Worm (Caenorhabditis elegans): ENCODE results near the gene sdf-9.
A peak's percentile ranks its signal among the peaks of the same experiment; 100 is the strongest.

sdf-9 gene

DNA sequence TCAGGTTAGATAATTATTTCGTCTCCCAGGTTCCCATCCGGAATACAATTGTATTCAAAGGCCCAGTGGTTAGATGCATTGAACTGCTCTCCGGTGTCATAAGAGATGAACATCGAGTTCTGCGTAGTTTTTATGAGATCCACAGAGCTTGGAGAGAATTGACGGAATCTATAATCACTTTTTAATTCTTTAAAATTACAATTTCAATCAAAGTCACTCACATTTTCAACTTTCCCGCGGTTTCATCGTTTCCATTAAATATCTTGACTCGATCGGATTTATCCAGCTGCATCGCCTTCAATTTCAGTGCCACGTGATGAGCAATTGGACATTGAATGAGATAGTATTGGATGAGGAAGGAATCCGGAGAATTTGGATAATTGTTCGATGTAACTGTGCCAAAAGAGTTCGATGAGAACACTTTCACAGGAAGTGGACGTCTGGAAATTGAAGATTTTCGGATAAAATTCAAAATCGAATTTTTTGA is 49.8 kb downstream of the sdf-9 start (continued):
- TF ChIP-seq ceh-32 (tag; optimal IDR thresholded peaks at IDR 0.05; ENCODE audit: poor library complexity) (no peak), T20F7.1 (GFP tag; optimal IDR thresholded peaks at IDR 0.05) (no peak), zip-11 (GFP tag; IDR thresholded peaks at IDR 0.05) (no peak), attf-4 (tag; optimal IDR thresholded peaks at IDR 0.05) (no peak), F10B5.3 (tag; optimal IDR thresholded peaks at IDR 0.05) (peak; percentile 54), snpc-1.2 (GFP tag; IDR thresholded peaks at IDR 0.05) (no peak), T26A8.4 (GFP tag; IDR thresholded peaks at IDR 0.05) (peak; percentile 51; the same call in 1 of the 2 replicates), ama-1 (optimal IDR thresholded peaks at IDR 0.05) (peak; percentile 79), ZK546.5 (tag; optimal IDR thresholded peaks at IDR 0.05) (no peak), saeg-2 (GFP tag; IDR thresholded peaks at IDR 0.05) (no peak), set-16 (GFP tag; IDR thresholded peaks at IDR 0.05) (no peak), arid-1 (GFP tag; conservative IDR thresholded peaks at IDR 0.05) (peak; percentile 70; the same call in 1 of the 2 replicates), zfp-3 (GFP tag; conservative IDR thresholded peaks at IDR 0.05) (no peak), ZK337.2 (GFP tag; IDR thresholded peaks at IDR 0.05) (no peak), lsy-2 (tag; optimal IDR thresholded peaks at IDR 0.05) (peak in 1 of 2 experiments; percentile 64), nhr-28 (tag; optimal IDR thresholded peaks at IDR 0.05) (no peak), nhr-76 (tag; optimal IDR thresholded peaks at IDR 0.05) (no peak), dmd-9 (GFP tag; IDR thresholded peaks at IDR 0.05) (no peak), lin-1 (GFP tag; IDR thresholded peaks at IDR 0.05) (no peak), lir-3 (tag; optimal IDR thresholded peaks at IDR 0.05) (no peak), jun-1 (tag; optimal IDR thresholded peaks at IDR 0.05) (no peak), nhr-11 (tag; optimal IDR thresholded peaks at IDR 0.05) (no peak), lin-13 (GFP tag; optimal IDR thresholded peaks at IDR 0.05) (peak; percentile 26), nhr-77 (tag; optimal IDR thresholded peaks at IDR 0.05) (no peak), dpl-1 (GFP tag; optimal IDR thresholded peaks at IDR 0.05) (no peak), Y105C5A.15 (GFP tag; IDR thresholded peaks at IDR 0.05) (no peak), lin-29 (GFP tag; IDR thresholded peaks at IDR 0.05) (no peak), mes-2 (tag; optimal IDR thresholded peaks at IDR 0.05; ENCODE audit: poor library complexity, severe bottlenecking) (no peak), lim-7 (GFP tag; IDR thresholded peaks at IDR 0.05) (no peak), madf-5 (GFP tag; IDR thresholded peaks at IDR 0.05) (no peak), nhr-10 (tag; optimal IDR thresholded peaks at IDR 0.05) (no peak), zip-2 (tag; optimal IDR thresholded peaks at IDR 0.05) (peak; percentile 28), nhr-111 (GFP tag; optimal IDR thresholded peaks at IDR 0.05) (peak; percentile 17), F26F4.8 (GFP tag; conservative IDR thresholded peaks at IDR 0.05) (no peak), ceh-82 (tag; optimal IDR thresholded peaks at IDR 0.05) (no peak), hlh-11 (tag; optimal IDR thresholded peaks at IDR 0.05) (no peak), pha-4 (GFP tag; IDR thresholded peaks at IDR 0.05) (peak; percentile 42; the same call in 1 of the 2 replicates), pha-4 (tag; optimal IDR thresholded peaks at IDR 0.05) (no peak), fos-1 (tag; optimal IDR thresholded peaks at IDR 0.05) (no peak), lin-38 (GFP tag; IDR thresholded peaks at IDR 0.05) (peak; percentile 56), madf-9 (GFP tag; conservative IDR thresholded peaks at IDR 0.05) (no peak), mxl-2 (GFP tag; conservative IDR thresholded peaks at IDR 0.05) (no peak), nhr-237 (tag; optimal IDR thresholded peaks at IDR 0.05) (no peak), hmg-1.1 (GFP tag; IDR thresholded peaks at IDR 0.05) (0 out of 2 replicates have a peak, but pooled peaks have one; percentile 26), dve-1 (tag; optimal IDR thresholded peaks at IDR 0.05; ENCODE audit: insufficient read depth) (peak; percentile 26), F44E2.7 (GFP tag; IDR thresholded peaks at IDR 0.05) (no peak), daf-16 (GFP tag; optimal IDR thresholded peaks at IDR 0.05) (peak in 1 of 2 experiments; percentile 63), daf-16 (tag; optimal IDR thresholded peaks at IDR 0.05) (peak; percentile 9), daf-19 (GFP tag; conservative IDR thresholded peaks at IDR 0.05) (no peak), nhr-42 (GFP tag; IDR thresholded peaks at IDR 0.05) (no peak), nhr-6 (tag; optimal IDR thresholded peaks at IDR 0.05) (no peak), ctbp-1 (GFP tag; IDR thresholded peaks at IDR 0.05) (peak; percentile 38)
